Worm (Caenorhabditis elegans) whole organism, L4 larva: ENCODE results near the gene T28D6.5.

ENCODE experiments used
- ama-1 ChIP-seq: fragments of 150-350 bp; optimal IDR thresholded peaks from 2 replicates; lab custom pipeline; 2014; ENCODE audit warnings: inconsistent platforms, mixed read lengths
- arid-1 ChIP-seq: fragments of 200-800 bp; sonication (Bioruptor generic); conservative IDR thresholded peaks from 2 replicates; pipeline ENCODE4 v1.3.6; 2022; ENCODE audit warnings: missing genetic modification reagents, missing genetic modification characterization, missing compliant biosample characterization
- ces-1 ChIP-seq: fragments of 150-350 bp; sonication (generic microtip); optimal IDR thresholded peaks from 4 replicates; lab custom pipeline; 2014; ENCODE audit warnings: missing biosample characterization, missing genetic modification reagents, missing genetic modification characterization
- pha-4 ChIP-seq, 2 experiments: fragments of 150-350 bp in 1 of 2; fragments of 200-800 bp in 1 of 2; sonication (Bioruptor generic) in 1 of 2; IDR thresholded peaks in 1 of 2; optimal IDR thresholded peaks in 1 of 2; 2 replicates each; pipeline versions ENCODE4 v1.3.6 to Lab custom; 2014 to 2022; ENCODE audit warnings: missing genetic modification characterization in 2 of 2, missing genetic modification reagents in 2 of 2, missing biosample characterization in 1 of 2, missing compliant biosample characterization in 1 of 2
- unc-130 ChIP-seq: sonication (generic microtip); optimal IDR thresholded peaks from 2 replicates; lab custom pipeline; 2016; ENCODE audit warnings: missing genetic modification reagents, missing genetic modification characterization, missing compliant biosample characterization
- unc-62 ChIP-seq, 3 experiments: fragments of 150-350 bp in 1 of 3; sonication (generic microtip); optimal IDR thresholded peaks in 2 of 3; peaks in 1 of 3; 1 replicate in 1 of 3; 2 replicates in 2 of 3; lab custom pipeline; 2014 to 2017; ENCODE audit warnings: missing biosample characterization in 3 of 3, missing genetic modification characterization in 3 of 3, missing genetic modification reagents in 3 of 3, missing genotype in 1 of 3

DNA sequence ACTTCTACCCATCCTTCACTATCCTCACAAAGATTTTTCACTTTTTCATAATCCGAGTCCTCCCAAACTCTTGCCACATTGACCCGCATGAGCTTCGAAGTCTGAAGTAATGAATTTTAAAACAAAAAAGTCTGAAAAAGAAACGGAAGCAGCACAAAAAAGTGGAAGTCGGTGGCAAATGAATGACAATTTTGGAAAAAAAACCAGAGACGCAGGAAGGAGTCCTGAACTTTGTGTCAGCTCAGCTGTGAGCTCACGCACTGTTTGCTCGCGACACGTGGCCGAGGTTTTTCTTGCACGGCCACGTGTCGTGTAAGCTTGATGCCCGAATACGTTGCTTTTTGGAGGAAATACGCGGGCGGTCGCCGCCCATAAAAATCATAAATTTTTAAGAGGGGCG, 12.9 kb downstream of the T28D6.5 start, which contains the start of gene T28D6.7:
- no peak for TF ChIP-seq arid-1
- no peak for TF ChIP-seq unc-130 (GFP tag; lab: Kevin White, UChicago)
- no peak for TF ChIP-seq ama-1 (lab: Kevin White, UChicago)
- TF ChIP-seq unc-62 (GFP tag; optimal IDR thresholded peaks at IDR 0.05 in 1 of 2; lab: Kevin White, UChicago) = no peak
- TF ChIP-seq unc-62 (tag; optimal IDR thresholded peaks at IDR 0.05; lab: Kevin White, UChicago) = no peak
- no peak for TF ChIP-seq pha-4 (GFP tag; IDR thresholded peaks at IDR 0.05; lab: Robert Waterston, UW)
- no peak for TF ChIP-seq pha-4 (tag; optimal IDR thresholded peaks at IDR 0.05; lab: Kevin White, UChicago)
- TF ChIP-seq ces-1 = no peak
